Fruit fly (Drosophila melanogaster) whole organism, wandering third instar larva: Measurements from ENCODE around the gene zfh2.

Experiments
- Hr83 ChIP-seq: fragments of 200-300 bp; sonication (Bioruptor generic); optimal IDR thresholded peaks from 2 replicates; lab custom pipeline; 2016; ENCODE audit warnings: missing biosample characterization, mild to moderate bottlenecking, missing genetic modification characterization, moderate library complexity; ENCODE audit not compliant: poor library complexity, severe bottlenecking
- Mio ChIP-seq: sonication (Bioruptor generic); optimal IDR thresholded peaks from 2 replicates; lab custom pipeline; 2016; ENCODE audit warnings: missing biosample characterization, missing genetic modification characterization
- Rel ChIP-seq, 2 experiments: fragments of 200-800 bp; sonication (Bioruptor generic) in 1 of 2; optimal IDR thresholded peaks; 2 replicates in 1 of 2; 3 replicates in 1 of 2; lab custom pipeline; 2016 to 2019; ENCODE audit warnings: mild to moderate bottlenecking in 2 of 2, missing biosample characterization in 2 of 2, missing genetic modification characterization in 2 of 2, moderate library complexity in 1 of 2
- Sp1 ChIP-seq: fragments of 200-800 bp; sonication (Bioruptor generic); optimal IDR thresholded peaks from 3 replicates; lab custom pipeline; 2019; ENCODE audit warnings: missing biosample characterization, mild to moderate bottlenecking, missing genetic modification characterization, moderate library complexity
- ey ChIP-seq: fragments of 200-800 bp; sonication (Bioruptor generic); optimal IDR thresholded peaks from 2 replicates; lab custom pipeline; 2016; ENCODE audit warnings: missing biosample characterization, missing genetic modification characterization
- fru ChIP-seq: fragments of 200-800 bp; sonication (Bioruptor generic); optimal IDR thresholded peaks from 3 replicates; lab custom pipeline; 2016; ENCODE audit warnings: missing biosample characterization, mild to moderate bottlenecking, missing genetic modification characterization
- h ChIP-seq: fragments of 200-800 bp; sonication (Bioruptor generic); optimal IDR thresholded peaks from 3 replicates; lab custom pipeline; 2016; ENCODE audit warnings: missing biosample characterization, mild to moderate bottlenecking, missing genetic modification characterization
- lola ChIP-seq: fragments of >200 bp; optimal IDR thresholded peaks from 2 replicates; lab custom pipeline; 2017; ENCODE audit warnings: missing biosample characterization, missing genetic modification characterization
- rgr ChIP-seq: fragments of 200-800 bp; sonication (Bioruptor generic); optimal IDR thresholded peaks from 3 replicates; lab custom pipeline; 2016; ENCODE audit warnings: missing biosample characterization, mild to moderate bottlenecking, missing genetic modification characterization
- usp ChIP-seq: fragments of >200 bp; optimal IDR thresholded peaks from 2 replicates; lab custom pipeline; 2017; ENCODE audit warnings: missing biosample characterization, missing genetic modification characterization

- no peak for TF ChIP-seq fru
- TF ChIP-seq ey (GFP tag; lab: Kevin White, UChicago), result no peak
- TF ChIP-seq Hr83 (GFP tag; lab: Kevin White, UChicago), result no peak
- TF ChIP-seq usp (GFP tag; lab: Kevin White, UChicago), result no peak
- TF ChIP-seq Mio, result no peak
- TF ChIP-seq h (GFP tag; lab: Kevin White, UChicago), result no peak
- TF ChIP-seq lola (GFP tag; lab: Kevin White, UChicago), result no peak
- TF ChIP-seq Rel (GFP tag; optimal IDR thresholded peaks at IDR 0.05; lab: Kevin White, UChicago), result no peak
- TF ChIP-seq Rel (tag; optimal IDR thresholded peaks at IDR 0.05; lab: Kevin White, UChicago), result no peak
- TF ChIP-seq Sp1 (GFP tag; lab: Kevin White, UChicago), result no peak
- TF ChIP-seq rgr (GFP tag; lab: Kevin White, UChicago), result no peak
Observed at dm6 chr4:505980-506614, 4.5 kb downstream of the zfh2 start.
